Fruit fly (Drosophila melanogaster): ENCODE measurements around the gene CG31178.

DNA sequence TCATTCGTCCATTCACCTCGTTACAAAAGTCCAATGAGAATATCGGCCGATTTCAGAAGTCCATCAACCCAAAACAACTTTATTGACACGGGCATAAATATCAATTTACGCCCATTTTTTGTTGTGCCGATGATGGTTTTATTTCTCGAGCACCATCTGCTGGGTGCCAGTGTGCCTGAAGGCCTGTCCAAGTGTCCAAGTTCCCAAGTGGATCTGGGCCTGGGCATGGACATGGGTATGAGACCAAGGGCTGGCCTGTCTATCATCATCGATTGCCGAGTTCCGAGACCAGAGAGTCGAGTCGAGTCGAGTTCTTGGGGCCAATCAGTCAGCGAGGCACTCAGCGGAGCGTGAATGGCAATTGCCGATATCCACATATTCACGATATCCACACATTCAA is 41.3 kb upstream of the CG31178 start, which contains the start of gene Gr93a:
- TF ChIP-seq CG11617 (GFP tag; optimal IDR thresholded peaks at IDR 0.05) (no peak), CG7101 (tag; optimal IDR thresholded peaks at IDR 0.05) (no peak), CG12768 (GFP tag; optimal IDR thresholded peaks at IDR 0.05) (no peak), Hr96 (GFP tag; optimal IDR thresholded peaks at IDR 0.05) (no peak), CG33017 (tag; optimal IDR thresholded peaks at IDR 0.05) (no peak), Crg-1 (GFP tag; optimal IDR thresholded peaks at IDR 0.05) (no peak), Clk (GFP tag; optimal IDR thresholded peaks at IDR 0.05) (no peak), Mnt (GFP tag; optimal IDR thresholded peaks at IDR 0.05) (no peak), toe (GFP tag; optimal IDR thresholded peaks at IDR 0.05) (no peak)
